Worm (Caenorhabditis elegans): Measurements from ENCODE around the gene metl-1.

metl-1 gene

ce11 chrII:11486698-11487234 lies 13.4 kb upstream of the metl-1 start, which contains the start of gene ttr-18:
TSS of gene ttr-18 (minus strand) at chrII:11486748.
- TF ChIP-seq F13C5.2 (tag; optimal IDR thresholded peaks at IDR 0.05) (no peak), sea-1 (GFP tag; conservative IDR thresholded peaks at IDR 0.05) (no peak), ceh-13 (GFP tag; optimal IDR thresholded peaks at IDR 0.05) (no peak), ama-1 (optimal IDR thresholded peaks at IDR 0.05) (no peak)

DNA sequence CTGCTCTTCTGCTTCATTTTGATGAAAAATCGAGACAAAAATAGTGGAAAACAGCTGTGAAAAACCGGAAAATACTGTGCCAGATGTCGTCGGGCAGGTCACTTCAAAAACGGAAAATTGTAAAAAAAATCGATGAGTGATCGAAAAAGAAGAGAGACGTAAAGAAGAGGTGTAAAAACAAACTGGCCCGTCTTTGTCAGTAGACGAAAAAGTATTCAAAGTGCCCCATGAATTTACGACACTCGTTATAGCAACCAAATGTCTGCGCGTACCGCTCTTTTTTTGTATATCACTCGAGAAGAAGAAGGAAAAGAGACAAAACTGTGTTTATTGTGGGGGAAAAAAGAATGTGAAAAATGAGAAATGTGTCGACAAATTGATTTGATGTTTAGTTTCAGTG lies 11.8 kb upstream of the metl-1 start, which contains the start of gene twk-5:
Gene twk-5, minus strand, starts transcription at position 101 of the 400 bp plus-strand sequence.
- TF ChIP-seq tbx-11 (GFP tag; IDR thresholded peaks at IDR 0.05): no peak
- TF ChIP-seq hmbx-1 (tag; optimal IDR thresholded peaks at IDR 0.05): no peak
- no peak for TF ChIP-seq pes-1 (GFP tag; IDR thresholded peaks at IDR 0.05)
- no peak for TF ChIP-seq aly-1 (tag; optimal IDR thresholded peaks at IDR 0.05)
- no peak for TF ChIP-seq hmg-4 (GFP tag; optimal IDR thresholded peaks at IDR 0.05)
- TF ChIP-seq ceh-13 (GFP tag; optimal IDR thresholded peaks at IDR 0.05): no peak
- TF ChIP-seq tra-4 (tag; optimal IDR thresholded peaks at IDR 0.05): no peak

- TF ChIP-seq hmg-4 (GFP tag; optimal IDR thresholded peaks at IDR 0.05): peak; percentile 98
- peak; percentile 97 for TF ChIP-seq B0310.2 (tag; optimal IDR thresholded peaks at IDR 0.05)
- peak; percentile 97 for TF ChIP-seq aly-1 (tag; optimal IDR thresholded peaks at IDR 0.05)
- no peak for TF ChIP-seq ama-1 (optimal IDR thresholded peaks at IDR 0.05)
- peak; percentile 97 for TF ChIP-seq sea-1 (GFP tag; conservative IDR thresholded peaks at IDR 0.05)
- TF ChIP-seq ceh-36 (tag; optimal IDR thresholded peaks at IDR 0.05): peak; percentile 97
- peak; percentile 89 for TF ChIP-seq hmbx-1 (tag; optimal IDR thresholded peaks at IDR 0.05)
- peak; percentile 96 for TF ChIP-seq tbx-11 (GFP tag; IDR thresholded peaks at IDR 0.05)
- peak; percentile 89 for TF ChIP-seq ets-7 (tag; optimal IDR thresholded peaks at IDR 0.05)
- peak; percentile 98 for TF ChIP-seq tbx-37 (GFP tag; conservative IDR thresholded peaks at IDR 0.05)
- TF ChIP-seq ceh-13 (GFP tag; optimal IDR thresholded peaks at IDR 0.05): peak; percentile 93
- peak; percentile 97 for TF ChIP-seq pes-1 (GFP tag; IDR thresholded peaks at IDR 0.05)
- peak; percentile 97 for TF ChIP-seq flt-1 (GFP tag; IDR thresholded peaks at IDR 0.05)
- TF ChIP-seq F13C5.2 (tag; optimal IDR thresholded peaks at IDR 0.05): peak; percentile 97
- TF ChIP-seq tra-4 (tag; optimal IDR thresholded peaks at IDR 0.05): peak; percentile 93
- TF ChIP-seq hnd-1 (tag; optimal IDR thresholded peaks at IDR 0.05): peak; percentile 94
- peak; percentile 95 for TF ChIP-seq scrt-1 (GFP tag; IDR thresholded peaks at IDR 0.05)
Measured at ce11 chrII:11484600-11484999, 11.2 kb upstream of the metl-1 start.

DNA sequence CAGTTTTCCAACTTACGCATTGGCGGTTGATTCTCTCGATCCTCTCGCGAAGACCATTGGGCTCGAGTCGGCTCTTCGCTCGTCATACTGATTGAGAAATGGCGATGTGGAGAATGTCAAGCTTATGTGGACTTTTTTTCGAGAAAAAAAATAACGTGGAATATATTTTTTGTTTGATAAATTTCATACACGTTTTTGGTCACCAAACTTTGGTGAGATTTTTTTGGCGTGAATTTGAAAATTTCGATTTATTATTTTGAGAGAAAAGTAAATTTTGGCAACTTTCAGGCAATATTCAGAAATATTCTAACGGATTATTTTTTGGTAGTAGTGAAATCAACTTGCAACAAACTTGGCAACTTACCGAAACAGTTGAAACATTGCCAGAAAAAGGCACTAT lies 5.7 kb upstream of the metl-1 start, which contains the start of gene W02B12.12:
Gene W02B12.12, minus strand, starts transcription at position 101 of the 400 bp plus-strand sequence.
- TF ChIP-seq pes-1 (GFP tag; IDR thresholded peaks at IDR 0.05): no peak
- no peak for TF ChIP-seq tbx-37 (GFP tag; conservative IDR thresholded peaks at IDR 0.05)
- TF ChIP-seq ceh-36 (tag; optimal IDR thresholded peaks at IDR 0.05): no peak
- TF ChIP-seq aly-1 (tag; optimal IDR thresholded peaks at IDR 0.05): no peak
- TF ChIP-seq tbx-11 (GFP tag; IDR thresholded peaks at IDR 0.05): no peak
- TF ChIP-seq sea-1 (GFP tag; conservative IDR thresholded peaks at IDR 0.05): no peak
- no peak for TF ChIP-seq scrt-1 (GFP tag; IDR thresholded peaks at IDR 0.05)
- no peak for TF ChIP-seq tra-4 (tag; optimal IDR thresholded peaks at IDR 0.05)
- TF ChIP-seq hmbx-1 (tag; optimal IDR thresholded peaks at IDR 0.05): no peak

ce11 chrII:11476410-11476809 lies 3.0 kb upstream of the metl-1 start, which contains the start of gene W02B12.16:
TSS of gene W02B12.16 (minus strand) at chrII:11476510.
- no peak for TF ChIP-seq tbx-11 (GFP tag; IDR thresholded peaks at IDR 0.05)
- no peak for TF ChIP-seq hnd-1 (tag; optimal IDR thresholded peaks at IDR 0.05)
- no peak for TF ChIP-seq ama-1 (optimal IDR thresholded peaks at IDR 0.05)

DNA sequence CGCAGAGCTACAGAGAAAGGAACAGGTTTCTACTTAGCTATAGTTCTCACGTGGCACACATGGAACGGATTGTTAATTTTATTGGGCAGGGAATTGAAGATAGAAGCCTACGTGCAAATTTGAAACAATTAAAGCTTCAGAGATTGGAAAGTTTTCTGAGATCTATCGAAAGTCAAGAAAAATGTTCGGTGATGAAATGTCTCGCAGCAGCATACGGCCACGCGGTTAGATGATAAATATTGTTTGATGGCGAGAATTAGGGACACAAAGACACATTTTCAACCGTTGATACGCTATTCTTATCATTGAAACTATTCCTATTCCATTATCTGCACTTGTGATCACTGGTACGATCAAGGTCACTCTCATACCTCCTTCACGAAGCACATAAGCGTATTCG lies 833 bp downstream of the metl-1 start:
- no peak for TF ChIP-seq ets-7 (tag; optimal IDR thresholded peaks at IDR 0.05)
- no peak for TF ChIP-seq scrt-1 (GFP tag; IDR thresholded peaks at IDR 0.05)
- no peak for TF ChIP-seq aly-1 (tag; optimal IDR thresholded peaks at IDR 0.05)
- TF ChIP-seq hmg-4 (GFP tag; optimal IDR thresholded peaks at IDR 0.05): no peak
- TF ChIP-seq hmbx-1 (tag; optimal IDR thresholded peaks at IDR 0.05): no peak
- no peak for TF ChIP-seq flt-1 (GFP tag; IDR thresholded peaks at IDR 0.05)
- no peak for TF ChIP-seq tra-4 (tag; optimal IDR thresholded peaks at IDR 0.05)
- TF ChIP-seq tbx-11 (GFP tag; IDR thresholded peaks at IDR 0.05): no peak
- TF ChIP-seq hnd-1 (tag; optimal IDR thresholded peaks at IDR 0.05): no peak
- TF ChIP-seq pes-1 (GFP tag; IDR thresholded peaks at IDR 0.05): no peak
- no peak for TF ChIP-seq F13C5.2 (tag; optimal IDR thresholded peaks at IDR 0.05)
- no peak for TF ChIP-seq tbx-37 (GFP tag; conservative IDR thresholded peaks at IDR 0.05)
- TF ChIP-seq B0310.2 (tag; optimal IDR thresholded peaks at IDR 0.05): no peak
- TF ChIP-seq ama-1 (optimal IDR thresholded peaks at IDR 0.05): no peak
- TF ChIP-seq ceh-13 (GFP tag; optimal IDR thresholded peaks at IDR 0.05): no peak

- no peak for TF ChIP-seq hnd-1 (tag; optimal IDR thresholded peaks at IDR 0.05)
- no peak for TF ChIP-seq ets-7 (tag; optimal IDR thresholded peaks at IDR 0.05)
- no peak for TF ChIP-seq tbx-37 (GFP tag; conservative IDR thresholded peaks at IDR 0.05)
- no peak for TF ChIP-seq aly-1 (tag; optimal IDR thresholded peaks at IDR 0.05)
- TF ChIP-seq ceh-36 (tag; optimal IDR thresholded peaks at IDR 0.05): no peak
- TF ChIP-seq tra-4 (tag; optimal IDR thresholded peaks at IDR 0.05): no peak
- no peak for TF ChIP-seq hmg-4 (GFP tag; optimal IDR thresholded peaks at IDR 0.05)
- TF ChIP-seq scrt-1 (GFP tag; IDR thresholded peaks at IDR 0.05): no peak
- TF ChIP-seq B0310.2 (tag; optimal IDR thresholded peaks at IDR 0.05): no peak
- TF ChIP-seq ceh-13 (GFP tag; optimal IDR thresholded peaks at IDR 0.05): no peak
Measured at ce11 chrII:11471916-11472315, 1.5 kb downstream of the metl-1 start, which contains the start of gene mfn-1. TSS of gene mfn-1 (minus strand) at chrII:11472016.

- TF ChIP-seq sea-1 (GFP tag; conservative IDR thresholded peaks at IDR 0.05): no peak
- TF ChIP-seq hmbx-1 (tag; optimal IDR thresholded peaks at IDR 0.05): no peak
- TF ChIP-seq ceh-13 (GFP tag; optimal IDR thresholded peaks at IDR 0.05): no peak
- TF ChIP-seq F13C5.2 (tag; optimal IDR thresholded peaks at IDR 0.05): no peak
- TF ChIP-seq tra-4 (tag; optimal IDR thresholded peaks at IDR 0.05): no peak
- no peak for TF ChIP-seq B0310.2 (tag; optimal IDR thresholded peaks at IDR 0.05)
- no peak for TF ChIP-seq tbx-37 (GFP tag; conservative IDR thresholded peaks at IDR 0.05)
- no peak for TF ChIP-seq ama-1 (optimal IDR thresholded peaks at IDR 0.05)
- TF ChIP-seq hmg-4 (GFP tag; optimal IDR thresholded peaks at IDR 0.05): no peak
- TF ChIP-seq aly-1 (tag; optimal IDR thresholded peaks at IDR 0.05): no peak
Measured at ce11 chrII:11469574-11470108, 3.7 kb downstream of the metl-1 start, which contains the start of gene cisd-1. TSS of gene cisd-1 (minus strand) at chrII:11469624.

All from whole organism, early embryonic.